Fruit fly (Drosophila melanogaster) whole organism, pupa: ENCODE measurements around the gene Dcr-1.

Experiments
- CG14655 ChIP-seq: fragments of 200-800 bp; sonication (Bioruptor generic); optimal IDR thresholded peaks from 3 replicates; lab custom pipeline; 2017; ENCODE audit warnings: mild to moderate bottlenecking, missing biosample characterization, missing genetic modification reagents, missing genetic modification characterization
- CG4496 ChIP-seq: fragments of 200-800 bp; sonication (Bioruptor generic); IDR thresholded peaks from 3 replicates; pipeline ENCODE4 v1.3.6; 2022; ENCODE audit warnings: missing biosample characterization, missing genetic modification characterization

DNA sequence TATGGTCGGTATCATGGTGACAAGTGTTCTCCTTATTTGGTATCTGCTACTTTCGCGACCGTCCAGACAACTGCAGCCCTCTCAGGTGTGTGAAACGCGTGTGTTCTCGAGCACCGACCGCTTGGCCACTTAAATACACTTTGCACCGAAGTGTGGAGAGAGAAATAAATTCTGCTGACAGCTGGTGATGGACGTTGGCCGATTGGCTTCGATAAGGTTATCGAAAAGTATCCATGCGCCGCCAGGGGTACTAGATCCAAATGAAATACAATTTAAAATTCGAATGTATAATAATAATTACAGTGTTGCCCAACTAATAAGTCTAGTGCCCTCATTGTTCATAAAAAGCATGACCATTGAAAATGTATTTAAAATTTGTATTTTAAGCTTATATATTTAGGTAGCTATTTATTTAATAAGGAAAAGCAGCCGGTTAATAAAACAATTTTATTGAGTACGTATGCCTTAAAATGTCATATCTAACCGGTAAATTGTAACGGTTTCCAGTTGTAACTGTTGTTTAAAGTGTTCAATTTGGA, 54.5 kb downstream of the Dcr-1 start, which contains the start of the genes Gclm and CG17625:
- TF ChIP-seq CG14655 (GFP tag; lab: Kevin White, UChicago) (no peak), CG4496 (GFP tag; lab: Robert Waterston, UW) (peak; percentile 20; the same call in 1 of the 3 replicates)
